Worm (Caenorhabditis elegans) whole organism, L4/young adult: Measurements from ENCODE around the gene cyn-3.

Experiments
- W03F9.2 ChIP-seq: fragments of 150-350 bp; optimal IDR thresholded peaks from 2 replicates; lab custom pipeline; 2014; ENCODE audit warnings: missing biosample characterization, missing genetic modification characterization
- dao-5 ChIP-seq: sonication (generic microtip); optimal IDR thresholded peaks from 2 replicates; lab custom pipeline; 2016; ENCODE audit warnings: missing genotype, missing genetic modification characterization, moderate library complexity, missing compliant biosample characterization
- him-1 ChIP-seq: sonication (generic microtip); optimal IDR thresholded peaks from 2 replicates; lab custom pipeline; 2016; ENCODE audit warnings: missing genotype, missing genetic modification reagents, missing genetic modification characterization, missing compliant biosample characterization

cyn-3 gene

DNA sequence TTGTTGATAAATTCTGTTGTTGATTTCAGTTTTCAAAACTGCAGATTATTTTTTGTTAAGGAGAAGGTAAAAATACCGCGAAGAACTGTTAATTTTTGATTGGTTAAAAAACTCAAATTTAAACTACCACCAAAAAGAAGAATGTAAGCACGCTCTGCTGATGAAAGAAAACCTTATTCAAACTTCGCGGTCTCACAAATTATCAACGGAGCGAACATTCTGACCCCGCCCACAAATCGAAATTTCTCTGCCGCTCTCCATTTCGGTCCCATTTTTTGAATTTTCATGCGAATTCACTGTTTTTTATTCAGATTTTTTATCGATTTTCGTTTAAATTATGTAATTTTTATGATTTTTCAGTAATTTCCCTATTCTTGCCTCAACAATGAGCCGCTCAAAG lies at the start of gene cyn-3:
cyn-3 (plus strand) TSS at position 361 of the 400 bp plus-strand sequence.
- TF ChIP-seq dao-5 (tag; lab: Kevin White, UChicago) (no peak), him-1 (tag; lab: Kevin White, UChicago) (no peak), W03F9.2 (tag; lab: Kevin White, UChicago) (peak; percentile 92)

DNA sequence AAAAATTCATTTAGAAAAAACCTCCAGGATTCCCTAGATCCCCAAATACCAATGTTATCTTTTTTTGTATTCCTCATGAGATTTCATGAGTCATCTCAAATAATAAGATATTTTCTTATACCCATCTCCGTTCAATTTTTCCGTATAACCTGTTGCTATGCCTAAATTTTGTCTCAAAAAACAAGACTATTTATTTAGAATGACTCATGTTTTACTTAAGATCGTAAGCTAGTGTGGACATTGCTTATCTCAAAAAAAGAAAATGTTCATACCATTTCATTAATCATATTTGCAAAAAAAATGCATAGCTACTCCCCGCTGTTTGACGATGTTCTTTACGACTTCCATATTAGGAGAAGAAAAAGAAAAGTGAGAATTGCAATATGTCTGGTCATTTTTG lies 49.5 kb upstream of the cyn-3 start, which contains the start of gene K08F9.3:
K08F9.3 (plus strand) TSS at position 301 of the 400 bp plus-strand sequence.
- TF ChIP-seq him-1 (tag; lab: Kevin White, UChicago) (no peak), W03F9.2 (tag; lab: Kevin White, UChicago) (no peak), dao-5 (tag; lab: Kevin White, UChicago) (no peak)

ce11 chrV:15143285-15143684 lies 46.4 kb upstream of the cyn-3 start, which contains the start of gene K08F9.1:
Gene K08F9.1, minus strand, starts transcription at chrV:15143385.
- TF ChIP-seq him-1 (tag; lab: Kevin White, UChicago) (no peak), W03F9.2 (tag; lab: Kevin White, UChicago) (no peak), dao-5 (tag; lab: Kevin White, UChicago) (no peak)

ce11 chrV:15143798-15144197 lies 45.9 kb upstream of the cyn-3 start, which contains the start of gene K08F9.4:
Gene K08F9.4, plus strand, starts transcription at chrV:15144019.
- peak; percentile 64 for TF ChIP-seq W03F9.2 (tag; lab: Kevin White, UChicago)
- no peak for TF ChIP-seq him-1 (tag; lab: Kevin White, UChicago)

- TF ChIP-seq him-1 (tag; lab: Kevin White, UChicago) (no peak), W03F9.2 (tag; lab: Kevin White, UChicago) (no peak), dao-5 (tag; lab: Kevin White, UChicago) (no peak)
Measured at ce11 chrV:15147776-15148175, 42.0 kb upstream of the cyn-3 start, which contains the start of gene T09F5.20. Gene T09F5.20, minus strand, starts transcription at chrV:15147876.

ce11 chrV:15148800-15149199 lies 40.9 kb upstream of the cyn-3 start, which contains the start of gene T09F5.1:
Gene T09F5.1, plus strand, starts transcription at chrV:15149100.
- TF ChIP-seq W03F9.2 (tag; lab: Kevin White, UChicago), result no peak
- TF ChIP-seq dao-5 (tag; lab: Kevin White, UChicago), result no peak
- TF ChIP-seq him-1 (tag; lab: Kevin White, UChicago), result no peak

DNA sequence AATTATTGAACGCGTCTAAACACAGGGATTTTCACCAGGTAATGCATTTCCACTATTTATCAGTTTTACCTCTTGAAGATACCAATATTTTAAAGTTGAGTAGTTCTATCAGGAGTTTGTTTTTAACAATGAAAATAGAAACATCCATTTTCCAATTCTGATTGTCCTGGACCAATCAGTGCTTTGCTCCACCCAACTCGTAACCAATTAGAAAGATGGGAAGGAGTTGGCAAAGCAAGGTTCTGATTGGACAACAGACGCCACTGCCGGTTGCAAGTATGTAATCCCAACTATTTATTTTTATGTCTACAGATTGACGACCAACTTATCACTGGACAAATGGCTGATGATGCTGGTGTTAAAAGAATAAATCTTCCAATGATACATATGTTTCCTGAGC lies 39.6 kb upstream of the cyn-3 start:
- TF ChIP-seq dao-5 (tag; lab: Kevin White, UChicago) (no peak), W03F9.2 (tag; lab: Kevin White, UChicago) (no peak), him-1 (tag; lab: Kevin White, UChicago) (no peak)

DNA sequence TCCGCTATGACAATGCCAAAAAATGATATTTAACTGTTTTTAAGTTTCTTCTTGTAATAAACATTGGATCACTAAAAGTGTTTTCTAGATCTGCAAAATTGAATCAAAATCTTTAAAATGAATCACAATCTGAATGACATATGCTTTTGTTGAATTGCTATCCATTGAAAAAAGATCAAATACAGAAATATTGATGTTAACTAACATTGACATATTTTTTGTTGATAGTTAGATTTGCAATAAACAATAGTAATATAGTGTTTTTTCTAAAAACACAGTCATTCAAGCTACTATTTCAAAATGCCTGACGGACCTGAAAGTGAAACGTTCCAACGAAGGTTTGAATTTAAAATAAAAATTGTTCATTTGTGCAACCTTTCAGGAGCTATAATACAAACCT lies 39.1 kb upstream of the cyn-3 start, which contains the start of gene T09F5.2:
T09F5.2 (plus strand) TSS at position 301 of the 400 bp plus-strand sequence.
- TF ChIP-seq him-1 (tag; lab: Kevin White, UChicago) (no peak), W03F9.2 (tag; lab: Kevin White, UChicago) (no peak), dao-5 (tag; lab: Kevin White, UChicago) (no peak)

DNA sequence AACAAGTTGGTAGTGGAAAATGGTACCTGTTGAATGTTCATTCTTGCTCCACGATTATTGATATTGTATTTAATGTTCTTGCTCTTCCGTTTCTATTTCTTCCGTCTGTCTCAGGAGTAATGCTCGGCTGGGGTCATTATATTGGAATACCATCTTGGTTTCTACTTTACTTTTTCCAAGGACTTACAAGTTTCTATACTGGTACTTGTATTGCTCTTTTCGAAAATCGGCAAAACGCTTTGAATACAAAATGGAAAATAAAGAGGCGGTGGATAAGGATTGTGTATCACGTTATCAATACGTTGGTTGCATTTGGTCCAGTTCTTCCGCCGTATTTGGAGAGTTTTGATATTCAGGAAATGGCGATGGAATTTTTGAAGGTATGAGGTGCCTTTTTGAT lies 37.7 kb upstream of the cyn-3 start:
- TF ChIP-seq him-1 (tag; lab: Kevin White, UChicago) (no peak), dao-5 (tag; lab: Kevin White, UChicago) (no peak), W03F9.2 (tag; lab: Kevin White, UChicago) (no peak)

DNA sequence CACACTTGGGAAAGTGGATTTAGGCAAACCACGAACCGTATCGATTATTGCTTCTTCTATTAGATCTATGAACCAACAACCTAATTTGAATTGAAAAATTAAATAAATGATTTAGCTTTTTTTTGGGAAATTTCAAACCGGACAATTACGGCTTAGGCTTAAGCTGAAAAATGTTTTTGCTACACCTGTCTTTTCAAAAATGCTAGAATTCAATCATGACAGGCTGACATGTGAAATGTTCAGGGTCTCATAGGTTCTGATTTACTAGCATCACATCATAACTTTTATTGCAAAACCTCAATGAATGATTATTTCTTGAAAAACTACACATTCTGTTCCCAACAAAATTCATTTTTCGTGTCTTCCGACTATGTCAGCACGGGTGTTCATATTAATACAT lies 36.5 kb upstream of the cyn-3 start, which contains the start of gene srh-55:
srh-55 (plus strand) TSS at position 301 of the 400 bp plus-strand sequence.
- TF ChIP-seq him-1 (tag; lab: Kevin White, UChicago), result no peak
- no peak for TF ChIP-seq W03F9.2 (tag; lab: Kevin White, UChicago)
- TF ChIP-seq dao-5 (tag; lab: Kevin White, UChicago), result no peak

- TF ChIP-seq dao-5 (tag; lab: Kevin White, UChicago) (no peak), W03F9.2 (tag; lab: Kevin White, UChicago) (no peak), him-1 (tag; lab: Kevin White, UChicago) (no peak)
Measured at ce11 chrV:15156504-15156903, 33.2 kb upstream of the cyn-3 start.

DNA sequence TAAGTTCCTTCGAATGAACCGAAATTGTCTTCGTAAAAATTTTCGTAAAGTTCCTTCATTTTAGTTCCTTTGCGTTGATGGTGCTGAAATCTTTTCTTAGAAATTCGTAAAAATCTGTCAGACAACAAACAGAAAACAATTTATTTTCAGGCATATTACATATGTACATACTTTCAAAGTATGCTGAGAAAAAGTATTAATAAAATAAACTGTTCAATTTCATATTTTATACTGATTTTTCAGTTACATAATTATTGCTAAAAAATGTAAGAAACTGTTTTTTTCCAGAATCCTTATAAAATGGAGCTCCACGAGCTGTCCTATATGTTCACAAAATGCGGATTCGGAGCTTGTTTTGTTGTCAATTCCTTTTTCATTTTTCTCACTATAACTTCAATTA lies 31.0 kb upstream of the cyn-3 start, which contains the start of gene str-45:
str-45 (plus strand) TSS at position 301 of the 400 bp plus-strand sequence.
- TF ChIP-seq dao-5 (tag; lab: Kevin White, UChicago), result no peak
- TF ChIP-seq him-1 (tag; lab: Kevin White, UChicago), result no peak
- TF ChIP-seq W03F9.2 (tag; lab: Kevin White, UChicago), result no peak

- TF ChIP-seq W03F9.2 (tag; lab: Kevin White, UChicago), result no peak
- TF ChIP-seq him-1 (tag; lab: Kevin White, UChicago), result no peak
- TF ChIP-seq dao-5 (tag; lab: Kevin White, UChicago), result no peak
Measured at ce11 chrV:15162697-15163096, 27.0 kb upstream of the cyn-3 start, which contains the start of gene srz-11. Gene srz-11, plus strand, starts transcription at chrV:15163082.

- TF ChIP-seq dao-5 (tag; lab: Kevin White, UChicago) (no peak), him-1 (tag; lab: Kevin White, UChicago) (no peak)
Measured at ce11 chrV:15175459-15175858, 14.3 kb upstream of the cyn-3 start, which contains the start of gene clec-47. Gene clec-47, plus strand, starts transcription at chrV:15175759.
